Worm (Caenorhabditis elegans) whole organism, L1 larva: ENCODE results near the gene pqn-25.

Source experiments
- F16B12.6 ChIP-seq: fragments of 150-350 bp; optimal IDR thresholded peaks from 2 replicates; lab custom pipeline; 2014; ENCODE audit warnings: missing biosample characterization, missing genetic modification characterization
- aly-2 ChIP-seq: fragments of 150-350 bp; optimal IDR thresholded peaks from 2 replicates; lab custom pipeline; 2014; ENCODE audit warnings: missing biosample characterization, missing genetic modification characterization
- ama-1 ChIP-seq: fragments of 150-350 bp; optimal IDR thresholded peaks from 2 replicates; lab custom pipeline; 2014
- ceh-63 ChIP-seq: fragments of 200-800 bp; sonication (Bioruptor generic); optimal IDR thresholded peaks from 2 replicates; lab custom pipeline; 2018; ENCODE audit warnings: mild to moderate bottlenecking, missing genetic modification characterization, missing compliant biosample characterization
- dpl-1 ChIP-seq, 3 experiments: fragments of 150-350 bp in 2 of 3; sonication (generic microtip) in 1 of 3; optimal IDR thresholded peaks; 2 replicates each; lab custom pipeline; 2014 to 2017; ENCODE audit warnings: missing biosample characterization in 3 of 3, missing genetic modification characterization in 3 of 3, missing genetic modification reagents in 3 of 3
- efl-1 ChIP-seq, 4 experiments: fragments of 150-350 bp; optimal IDR thresholded peaks in 3 of 4; peaks in 1 of 4; 1 replicate in 1 of 4; 2 replicates in 3 of 4; lab custom pipeline; 2014; ENCODE audit warnings: missing biosample characterization in 2 of 4, missing genetic modification characterization in 2 of 4, missing genetic modification reagents in 2 of 4
- elt-2 ChIP-seq: sonication (generic microtip); optimal IDR thresholded peaks from 2 replicates; lab custom pipeline; 2016; ENCODE audit warnings: missing genetic modification characterization, mild to moderate bottlenecking, inconsistent platforms, missing compliant biosample characterization, missing genetic modification reagents
- fkh-8 ChIP-seq: sonication (generic microtip); optimal IDR thresholded peaks from 2 replicates; lab custom pipeline; 2016; ENCODE audit warnings: mild to moderate bottlenecking, missing genetic modification characterization, missing compliant biosample characterization
- grh-1 ChIP-seq: fragments of 200-800 bp; sonication (Bioruptor generic); IDR thresholded peaks from 2 replicates; pipeline ENCODE4 v1.3.6; 2022; ENCODE audit warnings: missing genetic modification reagents, missing genetic modification characterization, missing compliant biosample characterization
- lin-15B ChIP-seq: fragments of 150-350 bp; sonication (generic microtip); optimal IDR thresholded peaks from 3 replicates; lab custom pipeline; 2014; ENCODE audit warnings: missing biosample characterization, missing genetic modification characterization
- lin-35 ChIP-seq, 2 experiments: fragments of 150-350 bp; optimal IDR thresholded peaks; 2 replicates each; lab custom pipeline; 2014; ENCODE audit warnings: missing biosample characterization in 2 of 2, missing genetic modification characterization in 2 of 2, missing genetic modification reagents in 2 of 2
- lir-3 ChIP-seq: sonication (generic microtip); optimal IDR thresholded peaks from 2 replicates; lab custom pipeline; 2016; ENCODE audit warnings: mild to moderate bottlenecking, missing genetic modification characterization, moderate library complexity, missing compliant biosample characterization; ENCODE audit not compliant: poor library complexity
- mdl-1 ChIP-seq, 2 experiments: fragments of 150-350 bp; optimal IDR thresholded peaks; 2 replicates each; lab custom pipeline; 2014 to 2017; ENCODE audit warnings: missing biosample characterization in 2 of 2, missing genetic modification characterization in 2 of 2, inconsistent platforms in 1 of 2
- nhr-19 ChIP-seq: fragments of 200-800 bp; sonication (Bioruptor generic); conservative IDR thresholded peaks from 2 replicates; pipeline ENCODE4 v1.3.6; 2022; ENCODE audit warnings: missing genetic modification characterization, missing compliant biosample characterization
- nhr-20 ChIP-seq: sonication (generic microtip); optimal IDR thresholded peaks from 2 replicates; lab custom pipeline; 2016; ENCODE audit warnings: mild to moderate bottlenecking, missing genetic modification characterization, missing compliant biosample characterization
- nhr-47 ChIP-seq: sonication (generic microtip); optimal IDR thresholded peaks from 2 replicates; lab custom pipeline; 2016; ENCODE audit warnings: mild to moderate bottlenecking, missing genetic modification characterization, moderate library complexity, missing compliant biosample characterization
- nhr-71 ChIP-seq: sonication (generic microtip); optimal IDR thresholded peaks from 2 replicates; lab custom pipeline; 2016; ENCODE audit warnings: mild to moderate bottlenecking, missing genetic modification characterization, moderate library complexity, missing compliant biosample characterization
- nhr-77 ChIP-seq: fragments of 150-350 bp; optimal IDR thresholded peaks from 2 replicates; lab custom pipeline; 2014; ENCODE audit warnings: missing biosample characterization, missing genetic modification characterization
- nhr-85 ChIP-seq: sonication (generic microtip); peaks from one replicate; lab custom pipeline; 2016; ENCODE audit warnings: missing genetic modification characterization, inconsistent platforms, missing compliant biosample characterization
- nhr-90 ChIP-seq: sonication (generic microtip); optimal IDR thresholded peaks from 2 replicates; lab custom pipeline; 2016; ENCODE audit warnings: mild to moderate bottlenecking, missing genetic modification characterization, missing compliant biosample characterization; ENCODE audit not compliant: poor library complexity
- pag-3 ChIP-seq: sonication (generic microtip); optimal IDR thresholded peaks from 2 replicates; lab custom pipeline; 2017; ENCODE audit warnings: missing genetic modification characterization, mild to moderate bottlenecking, missing compliant biosample characterization, antibody characterized with exemption, borderline replicate concordance; ENCODE audit not compliant: insufficient read depth
- pax-3 ChIP-seq: fragments of 200-800 bp; sonication (Bioruptor generic); optimal IDR thresholded peaks from 2 replicates; lab custom pipeline; 2018; ENCODE audit warnings: mild to moderate bottlenecking, missing genetic modification characterization, moderate library complexity, missing compliant biosample characterization
- snu-23 ChIP-seq: sonication (generic microtip); optimal IDR thresholded peaks from 2 replicates; lab custom pipeline; 2016; ENCODE audit warnings: missing genetic modification characterization, missing compliant biosample characterization
- sox-4 ChIP-seq: sonication (generic microtip); optimal IDR thresholded peaks from 2 replicates; lab custom pipeline; 2016; ENCODE audit warnings: missing genetic modification characterization, missing compliant biosample characterization
- swsn-7 ChIP-seq: sonication (generic microtip); optimal IDR thresholded peaks from 2 replicates; lab custom pipeline; 2016; ENCODE audit warnings: missing genetic modification characterization, missing compliant biosample characterization
- xbp-1 ChIP-seq: sonication (generic microtip); optimal IDR thresholded peaks from 2 replicates; lab custom pipeline; 2016; ENCODE audit warnings: missing genetic modification characterization, missing compliant biosample characterization
- ztf-4 ChIP-seq: fragments of 150-350 bp; optimal IDR thresholded peaks from 2 replicates; lab custom pipeline; 2014; ENCODE audit warnings: missing biosample characterization, missing genetic modification characterization

pqn-25 gene

ce11 chrIII:5517423-5517822, 5.0 kb upstream of the pqn-25 start, which contains the start of gene nekl-4:
Gene nekl-4, minus strand, starts transcription at chrIII:5517523.
- TF ChIP-seq pag-3 (tag; lab: Kevin White, UChicago) (no peak), mdl-1 (tag; optimal IDR thresholded peaks at IDR 0.05; lab: Kevin White, UChicago) (no peak), fkh-8 (peak; percentile 78), pax-3 (tag; lab: Kevin White, UChicago) (no peak)

ce11 chrIII:5508669-5509068, 3.7 kb downstream of the pqn-25 start, which contains the start of gene D1044.7:
Gene D1044.7, minus strand, starts transcription at chrIII:5508769.
- no peak for TF ChIP-seq efl-1 (optimal IDR thresholded peaks at IDR 0.05; lab: Kevin White, UChicago)
- peak in 1 of 2 experiments; percentile 42 for TF ChIP-seq efl-1 (GFP tag; optimal IDR thresholded peaks at IDR 0.05 in 1 of 2; lab: Kevin White, UChicago)
- TF ChIP-seq nhr-20 (tag; lab: Kevin White, UChicago), result no peak

ce11 chrIII:5506936-5507335, 5.5 kb downstream of the pqn-25 start:
- no peak for TF ChIP-seq efl-1 (optimal IDR thresholded peaks at IDR 0.05; lab: Kevin White, UChicago)
- peak in 1 of 2 experiments; percentile 92 for TF ChIP-seq efl-1 (GFP tag; optimal IDR thresholded peaks at IDR 0.05 in 1 of 2; lab: Kevin White, UChicago)
- TF ChIP-seq nhr-85 (tag; lab: Kevin White, UChicago), result no peak

ce11 chrIII:5506023-5506597, 6.3 kb downstream of the pqn-25 start:
- TF ChIP-seq nhr-77 (tag; lab: Kevin White, UChicago), result no peak
- TF ChIP-seq elt-2 (tag; lab: Kevin White, UChicago), result peak; percentile 61
- no peak for TF ChIP-seq lin-15B (tag; lab: Kevin White, UChicago)
- TF ChIP-seq lin-35 (GFP tag; optimal IDR thresholded peaks at IDR 0.05; lab: Kevin White, UChicago), result peak in 1 of 2 experiments; percentile 21
- peak; percentile 14 for TF ChIP-seq swsn-7 (tag; lab: Kevin White, UChicago)
- peak; percentile 54 for TF ChIP-seq nhr-90
- TF ChIP-seq ztf-4, result peak; percentile 33
- TF ChIP-seq nhr-71 (tag; lab: Kevin White, UChicago), result peak; percentile 51
- TF ChIP-seq grh-1 (GFP tag; lab: Robert Waterston, UW), result peak; percentile 55
- TF ChIP-seq fkh-8, result peak; percentile 40
- peak; percentile 97 for TF ChIP-seq ama-1 (lab: Kevin White, UChicago)
- peak; percentile 82 for TF ChIP-seq nhr-85 (tag; lab: Kevin White, UChicago)
- peak; percentile 26 for TF ChIP-seq nhr-20 (tag; lab: Kevin White, UChicago)
- TF ChIP-seq pag-3 (tag; lab: Kevin White, UChicago), result no peak
- TF ChIP-seq nhr-19 (GFP tag; lab: Robert Waterston, UW), result peak; percentile 33
- peak in 1 of 2 experiments; percentile 21 for TF ChIP-seq efl-1 (optimal IDR thresholded peaks at IDR 0.05; lab: Kevin White, UChicago)
- peak in 1 of 2 experiments; percentile 92 for TF ChIP-seq efl-1 (GFP tag; optimal IDR thresholded peaks at IDR 0.05 in 1 of 2; lab: Kevin White, UChicago)
- TF ChIP-seq sox-4, result peak; percentile 9
- TF ChIP-seq snu-23 (GFP tag; lab: Kevin White, UChicago), result peak; percentile 52
- peak; percentile 55 for TF ChIP-seq nhr-47
- no peak for TF ChIP-seq F16B12.6 (tag; lab: Kevin White, UChicago)

ce11 chrIII:5505474-5506022, 6.9 kb downstream of the pqn-25 start:
- no peak for TF ChIP-seq efl-1 (optimal IDR thresholded peaks at IDR 0.05; lab: Kevin White, UChicago)
- TF ChIP-seq efl-1 (GFP tag; optimal IDR thresholded peaks at IDR 0.05 in 1 of 2; lab: Kevin White, UChicago), result peak in 1 of 2 experiments; percentile 90
- no peak for TF ChIP-seq dpl-1 (GFP tag; optimal IDR thresholded peaks at IDR 0.05; lab: Kevin White, UChicago)
- TF ChIP-seq ceh-63 (GFP tag; lab: Kevin White, UChicago), result no peak
- no peak for TF ChIP-seq xbp-1 (tag; lab: Kevin White, UChicago)
- TF ChIP-seq aly-2, result peak; percentile 76
- peak; percentile 5 for TF ChIP-seq lir-3 (tag; lab: Kevin White, UChicago)
